Worm (Caenorhabditis elegans): ENCODE data around the gene ZK813.4.

ce11 chrX:3469332-3469731 is 39.4 kb upstream of the ZK813.4 start:
- TF ChIP-seq ceh-83 (GFP tag; optimal IDR thresholded peaks at IDR 0.05) (no peak), mab-5 (tag; optimal IDR thresholded peaks at IDR 0.05) (no peak), sptf-1 (tag; optimal IDR thresholded peaks at IDR 0.05) (peak; percentile 56)
